Fruit fly (Drosophila melanogaster) S2 (cell line): ENCODE measurements around the gene Psf2.

Experiments used
- CG8478 ChIP-seq: fragments of >200 bp; optimal IDR thresholded peaks from 2 replicates; lab custom pipeline; 2018
- CTCF ChIP-seq, 2 experiments: fragments of >200 bp; optimal IDR thresholded peaks; 2 replicates each; lab custom pipeline; 2018

DNA sequence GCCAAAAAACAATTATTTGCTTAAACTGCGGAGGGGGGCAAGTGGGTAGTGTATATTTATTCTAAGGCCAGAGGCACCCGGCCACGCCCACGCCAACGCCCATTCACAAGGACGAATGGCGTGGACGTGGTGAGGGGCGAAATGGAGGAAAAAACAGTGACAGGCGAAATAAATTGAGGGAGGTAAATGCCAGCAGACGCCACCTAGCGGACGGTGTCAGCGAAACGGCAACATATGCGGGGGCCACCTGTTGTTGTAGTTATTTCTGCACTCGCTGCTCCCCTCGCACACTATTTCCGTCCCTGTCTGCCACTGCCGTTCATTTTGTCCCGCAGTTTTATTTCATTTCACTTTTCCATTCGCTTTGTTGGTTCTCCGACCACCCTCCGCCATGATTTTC is 30.8 kb upstream of the Psf2 start:
- TF ChIP-seq CG8478 (lab: Kevin White, UChicago) (no peak), CTCF (optimal IDR thresholded peaks at IDR 0.05; lab: Kevin White, UChicago) (peak; percentile 87 to 94)
